Worm (Caenorhabditis elegans) whole organism, young adult: Measurements from ENCODE around the gene zmp-5.

Experiments used
- B0035.1 ChIP-seq: sonication (generic microtip); optimal IDR thresholded peaks from 2 replicates; lab custom pipeline; 2016; ENCODE audit warnings: missing genetic modification characterization, mild to moderate bottlenecking, missing compliant biosample characterization, missing genotype, missing genetic modification reagents
- B0336.3 ChIP-seq: fragments of 200-800 bp; sonication (Bioruptor generic); IDR thresholded peaks from 2 replicates; pipeline ENCODE4 v1.3.6; 2022; ENCODE audit warnings: missing genetic modification characterization, missing compliant biosample characterization
- D2030.7 ChIP-seq: fragments of 200-800 bp; sonication (Bioruptor generic); IDR thresholded peaks from 2 replicates; pipeline ENCODE4 v1.3.6; 2022; ENCODE audit warnings: missing genetic modification reagents, missing genetic modification characterization, missing compliant biosample characterization
- F52B5.7 ChIP-seq: sonication (generic microtip); optimal IDR thresholded peaks from 2 replicates; lab custom pipeline; 2016; ENCODE audit warnings: mild to moderate bottlenecking, missing genetic modification characterization, missing compliant biosample characterization
- T07F8.4 ChIP-seq: sonication (generic microtip); optimal IDR thresholded peaks from 2 replicates; lab custom pipeline; 2016; ENCODE audit warnings: mild to moderate bottlenecking, missing genetic modification characterization, moderate library complexity, missing compliant biosample characterization
- Y53F4B.3 ChIP-seq: fragments of 200-800 bp; sonication (Bioruptor generic); IDR thresholded peaks from 2 replicates; pipeline ENCODE4 v1.3.6; 2022; ENCODE audit warnings: missing genetic modification reagents, missing genetic modification characterization, missing compliant biosample characterization
- Y53G8AR.9 ChIP-seq: fragments of 200-800 bp; sonication (Bioruptor generic); conservative IDR thresholded peaks from 2 replicates; pipeline ENCODE4 v1.3.6; 2022; ENCODE audit warnings: missing genetic modification reagents, missing genetic modification characterization, missing compliant biosample characterization
- Y56A3A.18 ChIP-seq: fragments of 200-800 bp; sonication (Bioruptor generic); IDR thresholded peaks from 2 replicates; pipeline ENCODE4 v1.3.6; 2022; ENCODE audit warnings: missing genetic modification reagents, missing genetic modification characterization, missing compliant biosample characterization
- Y95B8A.8 ChIP-seq: fragments of 200-800 bp; sonication (Bioruptor generic); IDR thresholded peaks from 2 replicates; pipeline ENCODE4 v1.3.6; 2022; ENCODE audit warnings: missing genetic modification reagents, missing genetic modification characterization, missing compliant biosample characterization
- ccch-3 ChIP-seq: fragments of 200-800 bp; sonication (Bioruptor generic); optimal IDR thresholded peaks from 2 replicates; lab custom pipeline; 2018; ENCODE audit warnings: mild to moderate bottlenecking, missing genetic modification characterization, missing compliant biosample characterization
- ceh-58 ChIP-seq: fragments of 200-800 bp; sonication (Bioruptor generic); IDR thresholded peaks from 2 replicates; pipeline ENCODE4 v1.3.6; 2022; ENCODE audit warnings: missing genetic modification characterization, missing compliant biosample characterization
- ceh-79 ChIP-seq: sonication (generic microtip); optimal IDR thresholded peaks from 2 replicates; lab custom pipeline; 2017; ENCODE audit warnings: mild to moderate bottlenecking, missing genetic modification characterization, missing compliant biosample characterization
- chd-7 ChIP-seq: sonication (generic microtip); optimal IDR thresholded peaks from 2 replicates; lab custom pipeline; 2016; ENCODE audit warnings: mild to moderate bottlenecking, missing genetic modification characterization, moderate library complexity, missing compliant biosample characterization
- dpl-1 ChIP-seq: fragments of 150-350 bp; optimal IDR thresholded peaks from 2 replicates; lab custom pipeline; 2014; ENCODE audit warnings: missing biosample characterization, missing genetic modification reagents, missing genetic modification characterization
- efl-1 ChIP-seq: fragments of 150-350 bp; optimal IDR thresholded peaks from 2 replicates; lab custom pipeline; 2014; ENCODE audit warnings: missing biosample characterization, missing genetic modification reagents, missing genetic modification characterization
- egrh-3 ChIP-seq: fragments of 200-800 bp; sonication (Bioruptor generic); IDR thresholded peaks from 2 replicates; pipeline ENCODE4 v1.3.6; 2022; ENCODE audit warnings: missing genetic modification reagents, missing genetic modification characterization, missing compliant biosample characterization
- ekl-4 ChIP-seq: fragments of 200-800 bp; sonication (Bioruptor generic); IDR thresholded peaks from 2 replicates; pipeline ENCODE4 v1.3.6; 2022; ENCODE audit warnings: missing genetic modification reagents, missing genetic modification characterization, missing compliant biosample characterization
- gei-17 ChIP-seq: fragments of 200-800 bp; sonication (Bioruptor generic); optimal IDR thresholded peaks from 2 replicates; lab custom pipeline; 2018; ENCODE audit warnings: mild to moderate bottlenecking, missing genetic modification characterization, missing compliant biosample characterization
- hrde-1 ChIP-seq: sonication (generic microtip); optimal IDR thresholded peaks from 2 replicates; lab custom pipeline; 2016; ENCODE audit warnings: missing genetic modification characterization, mild to moderate bottlenecking, missing compliant biosample characterization, moderate library complexity, missing genotype, missing genetic modification reagents, borderline replicate concordance
- lin-35 ChIP-seq, 3 experiments: fragments of 150-350 bp in 2 of 3; sonication (generic microtip) in 1 of 3; optimal IDR thresholded peaks; 2 replicates each; lab custom pipeline; 2014 to 2018; ENCODE audit warnings: missing biosample characterization in 3 of 3, missing genetic modification characterization in 3 of 3, missing genetic modification reagents in 3 of 3
- lsl-1 ChIP-seq: fragments of 200-800 bp; sonication (Bioruptor generic); optimal IDR thresholded peaks from 2 replicates; lab custom pipeline; 2018; ENCODE audit warnings: mild to moderate bottlenecking, missing genetic modification characterization, moderate library complexity, missing compliant biosample characterization
- nfya-2 ChIP-seq: fragments of 200-800 bp; sonication (Bioruptor generic); IDR thresholded peaks from 2 replicates; pipeline ENCODE4 v1.3.6; 2022; ENCODE audit warnings: missing genetic modification reagents, missing genetic modification characterization, missing compliant biosample characterization
- nhr-179 ChIP-seq: sonication (generic microtip); optimal IDR thresholded peaks from 2 replicates; lab custom pipeline; 2016; ENCODE audit warnings: mild to moderate bottlenecking, missing genetic modification characterization, missing compliant biosample characterization
- nhr-80 ChIP-seq: sonication (generic microtip); optimal IDR thresholded peaks from 2 replicates; lab custom pipeline; 2016; ENCODE audit warnings: missing genetic modification characterization, missing compliant biosample characterization
- repo-1 ChIP-seq: sonication (generic microtip); optimal IDR thresholded peaks from 2 replicates; lab custom pipeline; 2017; ENCODE audit warnings: mild to moderate bottlenecking, missing genetic modification characterization, missing compliant biosample characterization
- sea-2 ChIP-seq: fragments of 200-800 bp; sonication (Bioruptor generic); IDR thresholded peaks from 2 replicates; pipeline ENCODE4 v1.3.6; 2022; ENCODE audit warnings: missing genetic modification characterization, missing compliant biosample characterization
- snpc-1.1 ChIP-seq: sonication (generic microtip); optimal IDR thresholded peaks from 2 replicates; lab custom pipeline; 2017; ENCODE audit warnings: missing genetic modification characterization, mild to moderate bottlenecking, missing compliant biosample characterization, antibody characterized with exemption, moderate library complexity, missing genotype, missing genetic modification reagents; ENCODE audit not compliant: insufficient read depth
- snpc-3.4 ChIP-seq: sonication (generic microtip); optimal IDR thresholded peaks from 2 replicates; lab custom pipeline; 2017; ENCODE audit warnings: missing genetic modification characterization, mild to moderate bottlenecking, missing compliant biosample characterization, antibody characterized with exemption, moderate library complexity, missing genotype, missing genetic modification reagents
- somi-1 ChIP-seq: fragments of 200-800 bp; sonication (Bioruptor generic); optimal IDR thresholded peaks from 2 replicates; lab custom pipeline; 2018; ENCODE audit warnings: mild to moderate bottlenecking, missing genetic modification characterization, missing compliant biosample characterization
- sptf-2 ChIP-seq: fragments of 200-800 bp; sonication (Bioruptor generic); optimal IDR thresholded peaks from 2 replicates; lab custom pipeline; 2018; ENCODE audit warnings: mild to moderate bottlenecking, missing genetic modification characterization, missing compliant biosample characterization
- tbx-9 ChIP-seq: sonication (generic microtip); optimal IDR thresholded peaks from 2 replicates; lab custom pipeline; 2016; ENCODE audit warnings: borderline replicate concordance, missing genetic modification characterization, inconsistent platforms, missing compliant biosample characterization
- tlf-1 ChIP-seq: fragments of 200-800 bp; sonication (Bioruptor generic); optimal IDR thresholded peaks from 2 replicates; lab custom pipeline; 2018; ENCODE audit warnings: mild to moderate bottlenecking, missing genetic modification characterization, missing compliant biosample characterization
- unc-62 ChIP-seq: fragments of 150-350 bp; optimal IDR thresholded peaks from 2 replicates; lab custom pipeline; 2014; ENCODE audit warnings: missing biosample characterization, missing genetic modification reagents, missing genetic modification characterization
- zfh-2 ChIP-seq: fragments of 200-800 bp; sonication (Bioruptor generic); conservative IDR thresholded peaks from 2 replicates; pipeline ENCODE4 v1.3.6; 2022; ENCODE audit warnings: missing genetic modification reagents, missing genetic modification characterization, missing compliant biosample characterization
- ztf-3 ChIP-seq: fragments of 200-800 bp; sonication (Bioruptor generic); optimal IDR thresholded peaks from 2 replicates; lab custom pipeline; 2018; ENCODE audit warnings: mild to moderate bottlenecking, missing genetic modification characterization, missing compliant biosample characterization

The zmp-5 gene

DNA sequence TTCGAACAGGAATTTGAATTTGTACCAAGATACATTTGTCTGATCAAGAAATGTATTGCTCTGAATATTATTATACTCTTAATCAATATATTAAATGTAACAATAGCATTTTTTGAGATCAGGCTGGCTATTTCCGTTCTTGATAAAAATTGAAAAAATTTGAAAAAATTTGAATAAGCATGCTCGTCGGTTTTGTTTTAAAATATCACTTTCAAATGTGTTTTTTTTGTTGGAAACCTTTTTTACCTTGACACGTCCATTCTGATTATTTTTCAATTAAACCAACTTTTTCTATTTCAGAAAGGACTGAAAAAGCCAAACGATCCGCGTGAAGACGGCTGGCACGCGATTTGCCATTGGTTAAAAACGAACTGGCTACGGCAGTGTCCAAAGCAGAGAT is 31.6 kb downstream of the zmp-5 start, which contains the start of gene adt-1 (continued):
- TF ChIP-seq ceh-79 (tag; lab: Kevin White, UChicago) (no peak), zfh-2 (GFP tag; lab: Robert Waterston, UW) (no peak), efl-1 (no peak), ztf-3 (no peak), nhr-179 (no peak)

DNA sequence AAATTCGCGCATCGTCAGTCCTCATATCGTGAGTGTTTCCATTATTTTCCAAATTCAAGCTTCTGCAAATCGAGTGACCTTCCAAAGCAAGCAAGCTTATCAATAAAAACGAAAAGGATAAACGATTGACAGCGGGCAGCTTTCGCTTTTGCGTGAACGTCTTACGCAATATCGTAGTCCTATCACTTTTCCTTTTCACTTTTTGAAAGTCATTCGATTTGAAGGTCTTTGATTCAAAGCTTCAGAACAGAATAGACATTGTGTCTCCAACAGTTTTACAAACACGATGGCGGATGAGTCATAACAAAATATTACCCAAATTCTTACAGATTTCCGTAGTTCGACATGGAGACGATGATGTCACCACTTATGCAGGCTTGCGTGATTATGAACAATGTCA is 32.7 kb downstream of the zmp-5 start:
- TF ChIP-seq ceh-58 (GFP tag; lab: Robert Waterston, UW) (no peak), B0035.1 (tag; lab: Kevin White, UChicago) (no peak), nfya-2 (GFP tag; lab: Robert Waterston, UW) (no peak), somi-1 (GFP tag; lab: Kevin White, UChicago) (no peak), lin-35 (GFP tag; optimal IDR thresholded peaks at IDR 0.05; lab: Kevin White, UChicago) (no peak), tbx-9 (tag; lab: Kevin White, UChicago) (no peak), zfh-2 (GFP tag; lab: Robert Waterston, UW) (no peak), unc-62 (no peak), T07F8.4 (no peak), sea-2 (GFP tag; lab: Robert Waterston, UW) (no peak), lsl-1 (no peak), Y53G8AR.9 (GFP tag; lab: Robert Waterston, UW) (no peak), tlf-1 (GFP tag; lab: Kevin White, UChicago) (no peak), Y95B8A.8 (GFP tag; lab: Robert Waterston, UW) (no peak), ccch-3 (GFP tag; lab: Kevin White, UChicago) (no peak), Y56A3A.18 (GFP tag; lab: Robert Waterston, UW) (no peak), gei-17 (no peak), F52B5.7 (tag; lab: Kevin White, UChicago) (no peak)

DNA sequence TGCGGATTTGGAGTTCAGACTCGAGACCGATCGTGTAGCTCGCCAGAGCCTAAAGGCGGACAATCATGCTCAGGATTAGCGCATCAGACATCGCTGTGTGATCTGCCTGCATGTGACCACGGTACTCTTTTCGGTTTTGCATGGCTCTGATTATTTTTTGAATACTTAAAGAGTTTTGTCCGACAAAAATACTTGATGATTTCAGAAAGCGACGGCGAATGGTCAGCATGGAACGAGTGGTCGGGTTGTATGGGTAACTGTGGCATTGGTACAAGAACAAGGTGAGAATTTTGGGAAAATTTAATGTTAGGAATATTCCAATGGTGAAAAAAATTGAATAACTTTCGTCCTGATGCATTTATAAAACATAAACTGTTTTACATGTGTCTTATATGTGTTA is 40.6 kb downstream of the zmp-5 start:
- TF ChIP-seq Y53F4B.3 (GFP tag; lab: Robert Waterston, UW) = no peak
- no peak for TF ChIP-seq B0035.1 (tag; lab: Kevin White, UChicago)
- no peak for TF ChIP-seq egrh-3 (GFP tag; lab: Robert Waterston, UW)
- no peak for TF ChIP-seq snpc-3.4 (tag; lab: Kevin White, UChicago)
- TF ChIP-seq hrde-1 (tag; lab: Kevin White, UChicago) = no peak
- no peak for TF ChIP-seq snpc-1.1 (tag; lab: Kevin White, UChicago)
- no peak for TF ChIP-seq D2030.7
- no peak for TF ChIP-seq ekl-4 (GFP tag; lab: Robert Waterston, UW)
- no peak for TF ChIP-seq chd-7 (tag; lab: Kevin White, UChicago)
- no peak for TF ChIP-seq dpl-1 (GFP tag; lab: Kevin White, UChicago)
- TF ChIP-seq B0336.3 (GFP tag; lab: Robert Waterston, UW) = no peak
- TF ChIP-seq tbx-9 (tag; lab: Kevin White, UChicago) = no peak

DNA sequence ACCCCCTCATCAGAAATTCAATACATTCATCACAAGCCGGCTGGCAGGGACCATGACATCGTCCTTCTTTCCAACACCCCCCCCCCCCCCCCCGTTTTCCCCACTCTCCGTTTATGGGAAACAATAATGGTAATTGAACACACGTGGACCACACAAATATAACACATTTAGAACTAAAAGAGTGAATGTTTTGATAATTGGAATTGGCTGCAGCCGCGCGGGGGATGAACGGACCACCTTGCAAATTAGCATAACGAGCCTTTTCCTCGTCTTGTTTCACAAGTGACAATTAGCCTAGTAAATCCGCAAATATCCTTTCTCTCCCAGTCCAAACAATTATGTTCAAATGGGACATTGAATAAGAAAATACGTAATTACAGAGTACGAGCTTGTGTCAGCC is 41.7 kb downstream of the zmp-5 start:
- TF ChIP-seq ceh-58 (GFP tag; lab: Robert Waterston, UW) = no peak
- 0 out of 2 replicates have a peak, but pooled peaks have one; percentile 10 for TF ChIP-seq zfh-2 (GFP tag; lab: Robert Waterston, UW)

DNA sequence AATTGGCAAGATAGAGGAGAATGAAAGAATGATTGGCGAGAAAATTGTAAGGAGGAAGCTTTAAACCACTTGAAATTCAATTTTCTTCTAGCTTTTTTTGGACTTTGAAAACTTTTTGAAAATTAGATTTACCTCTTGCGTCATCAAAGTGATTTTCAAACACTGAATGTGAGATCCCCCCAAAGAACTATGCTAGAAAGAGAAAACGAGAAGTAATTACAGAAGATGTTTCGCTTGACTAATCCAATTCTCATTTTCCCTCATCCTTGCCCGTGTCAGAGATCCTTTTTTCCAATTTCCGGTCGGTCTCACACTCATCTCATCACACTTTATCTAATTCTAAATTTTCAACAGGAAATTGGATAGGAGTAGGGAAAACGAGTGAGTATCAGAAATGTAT is 43.0 kb downstream of the zmp-5 start:
- TF ChIP-seq repo-1 (no peak), sptf-2 (no peak), nhr-80 (tag; lab: Kevin White, UChicago) (no peak)
